Worm (Caenorhabditis elegans): ENCODE data around the gene mltn-10.

mltn-10 gene

DNA sequence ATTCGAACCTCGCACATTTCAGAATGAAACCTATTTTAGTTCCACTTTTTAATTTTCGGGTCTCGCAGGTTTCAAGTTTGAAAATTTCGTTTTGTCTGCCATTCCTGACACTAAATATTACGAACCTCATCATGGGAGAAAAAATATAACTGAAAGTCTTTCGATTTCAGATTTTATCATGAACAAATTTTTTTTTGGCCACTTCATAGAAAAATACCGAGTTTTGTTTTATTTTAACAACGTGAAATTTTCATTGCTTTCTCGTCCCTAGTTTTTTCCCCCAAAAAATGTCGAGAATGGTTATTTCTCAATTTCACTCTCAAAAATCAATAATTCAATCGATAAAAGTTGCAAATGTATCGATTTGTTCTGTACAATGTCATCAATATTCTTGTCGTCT lies 44.1 kb upstream of the mltn-10 start, which contains the start of gene C01G12.9:
TSS of gene C01G12.9 (plus strand) at position 301 of the 400 bp plus-strand sequence.
- TF ChIP-seq lsy-2 (tag; optimal IDR thresholded peaks at IDR 0.05): no peak
- TF ChIP-seq drap-1 (GFP tag; optimal IDR thresholded peaks at IDR 0.05): no peak
- no peak for TF ChIP-seq sem-2 (GFP tag; optimal IDR thresholded peaks at IDR 0.05)
- TF ChIP-seq unc-39 (tag; optimal IDR thresholded peaks at IDR 0.05): no peak
- TF ChIP-seq cnd-1 (tag; optimal IDR thresholded peaks at IDR 0.05): no peak
- no peak for TF ChIP-seq hlh-1 (tag; optimal IDR thresholded peaks at IDR 0.05)
- TF ChIP-seq nhr-76 (tag; optimal IDR thresholded peaks at IDR 0.05): no peak
- no peak for TF ChIP-seq lin-32 (GFP tag; optimal IDR thresholded peaks at IDR 0.05)
- no peak for TF ChIP-seq unc-62 (GFP tag; optimal IDR thresholded peaks at IDR 0.05)
- TF ChIP-seq ham-2 (GFP tag; optimal IDR thresholded peaks at IDR 0.05): no peak
- no peak for TF ChIP-seq M03D4.4 (tag; optimal IDR thresholded peaks at IDR 0.05)
- no peak for TF ChIP-seq nhr-12 (tag; optimal IDR thresholded peaks at IDR 0.05)
- no peak for TF ChIP-seq mab-5 (tag; optimal IDR thresholded peaks at IDR 0.05)
- no peak for TF ChIP-seq flh-1 (GFP tag; optimal IDR thresholded peaks at IDR 0.05)
- no peak for TF ChIP-seq elt-1 (tag; optimal IDR thresholded peaks at IDR 0.05; ENCODE audit: borderline replicate concordance, insufficient read depth)
- TF ChIP-seq mep-1 (tag; optimal IDR thresholded peaks at IDR 0.05): no peak

DNA sequence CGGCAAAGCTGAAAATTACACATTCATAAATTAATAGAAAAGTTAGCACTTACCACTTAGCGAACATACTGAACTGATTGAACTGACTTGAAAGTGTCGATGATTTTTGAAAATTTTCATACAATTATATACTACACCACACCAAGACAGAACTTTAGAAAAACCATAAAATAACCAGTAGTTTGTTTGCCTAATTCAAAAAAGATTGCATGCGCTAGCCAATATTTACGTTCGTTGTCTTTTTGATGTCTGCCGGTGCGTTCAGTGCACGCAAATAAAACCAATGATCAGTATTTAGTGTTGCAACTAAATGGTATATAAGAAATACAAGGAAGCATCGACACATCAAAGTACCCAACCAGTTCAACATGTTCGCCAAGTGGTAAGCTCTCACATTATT lies 42.3 kb upstream of the mltn-10 start, which contains the start of the genes nspb-8 and nspb-9:
TSS of gene nspb-8 (minus strand) at position 101 of the 400 bp plus-strand sequence.
TSS of gene nspb-9 (plus strand) at position 311 of the 400 bp plus-strand sequence.
- no peak for TF ChIP-seq tbx-8 (GFP tag; optimal IDR thresholded peaks at IDR 0.05)
- no peak for TF ChIP-seq cnd-1 (tag; optimal IDR thresholded peaks at IDR 0.05)
- TF ChIP-seq elt-3 (tag; optimal IDR thresholded peaks at IDR 0.05): no peak
- no peak for TF ChIP-seq zip-8 (tag; optimal IDR thresholded peaks at IDR 0.05)
- TF ChIP-seq pha-4 (tag; optimal IDR thresholded peaks at IDR 0.05): no peak
- no peak for TF ChIP-seq elt-1 (tag; optimal IDR thresholded peaks at IDR 0.05; ENCODE audit: borderline replicate concordance, insufficient read depth)
- TF ChIP-seq sem-2 (GFP tag; optimal IDR thresholded peaks at IDR 0.05): no peak
- no peak for TF ChIP-seq unc-120 (tag; optimal IDR thresholded peaks at IDR 0.05; ENCODE audit: poor library complexity, severe bottlenecking)
- TF ChIP-seq nhr-12 (tag; optimal IDR thresholded peaks at IDR 0.05): no peak
- no peak for TF ChIP-seq ceh-83 (GFP tag; optimal IDR thresholded peaks at IDR 0.05)
- no peak for TF ChIP-seq ceh-43 (GFP tag; optimal IDR thresholded peaks at IDR 0.05)
- TF ChIP-seq hlh-1 (tag; optimal IDR thresholded peaks at IDR 0.05): no peak
- TF ChIP-seq mep-1 (tag; optimal IDR thresholded peaks at IDR 0.05): no peak
- TF ChIP-seq sptf-1 (tag; optimal IDR thresholded peaks at IDR 0.05): no peak
- no peak for TF ChIP-seq mls-2 (tag; optimal IDR thresholded peaks at IDR 0.05)

DNA sequence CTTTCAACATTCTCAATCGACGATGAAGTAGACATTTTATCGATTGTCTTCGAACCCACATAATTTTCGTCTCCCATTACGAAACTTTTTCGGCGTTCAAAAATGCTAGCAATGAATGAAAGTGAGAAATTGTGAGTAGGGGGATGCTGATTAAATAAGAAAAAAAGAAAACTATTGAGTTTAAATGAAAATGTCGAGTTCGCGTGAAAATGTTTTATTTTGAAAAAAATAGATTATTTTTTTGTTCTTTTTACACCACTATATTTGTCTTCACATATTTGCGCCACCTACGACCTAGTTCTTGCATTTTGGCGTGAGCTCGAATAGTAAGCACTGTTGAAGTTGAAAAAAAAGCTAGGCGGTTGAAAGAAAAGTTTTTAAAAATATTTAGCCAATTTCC lies 40.7 kb upstream of the mltn-10 start, which contains the start of gene C01G12.3:
TSS of gene C01G12.3 (minus strand) at position 101 of the 400 bp plus-strand sequence.
- TF ChIP-seq unc-120 (tag; optimal IDR thresholded peaks at IDR 0.05; ENCODE audit: poor library complexity, severe bottlenecking) (no peak), cnd-1 (tag; optimal IDR thresholded peaks at IDR 0.05) (no peak), ceh-83 (GFP tag; optimal IDR thresholded peaks at IDR 0.05) (no peak), lsy-2 (tag; optimal IDR thresholded peaks at IDR 0.05) (no peak), drap-1 (GFP tag; optimal IDR thresholded peaks at IDR 0.05) (no peak), ztf-11 (tag; optimal IDR thresholded peaks at IDR 0.05) (no peak), mab-5 (tag; optimal IDR thresholded peaks at IDR 0.05) (no peak), nhr-76 (tag; optimal IDR thresholded peaks at IDR 0.05) (no peak), sem-2 (GFP tag; optimal IDR thresholded peaks at IDR 0.05) (no peak), unc-62 (GFP tag; optimal IDR thresholded peaks at IDR 0.05) (no peak), lin-32 (GFP tag; optimal IDR thresholded peaks at IDR 0.05) (no peak), mep-1 (tag; optimal IDR thresholded peaks at IDR 0.05) (no peak), nhr-12 (tag; optimal IDR thresholded peaks at IDR 0.05) (no peak), unc-39 (tag; optimal IDR thresholded peaks at IDR 0.05) (no peak), zip-8 (tag; optimal IDR thresholded peaks at IDR 0.05) (no peak), sptf-1 (tag; optimal IDR thresholded peaks at IDR 0.05) (no peak), ceh-39 (tag; optimal IDR thresholded peaks at IDR 0.05) (no peak), blmp-1 (tag; optimal IDR thresholded peaks at IDR 0.05) (no peak), elt-3 (tag; optimal IDR thresholded peaks at IDR 0.05) (no peak)

DNA sequence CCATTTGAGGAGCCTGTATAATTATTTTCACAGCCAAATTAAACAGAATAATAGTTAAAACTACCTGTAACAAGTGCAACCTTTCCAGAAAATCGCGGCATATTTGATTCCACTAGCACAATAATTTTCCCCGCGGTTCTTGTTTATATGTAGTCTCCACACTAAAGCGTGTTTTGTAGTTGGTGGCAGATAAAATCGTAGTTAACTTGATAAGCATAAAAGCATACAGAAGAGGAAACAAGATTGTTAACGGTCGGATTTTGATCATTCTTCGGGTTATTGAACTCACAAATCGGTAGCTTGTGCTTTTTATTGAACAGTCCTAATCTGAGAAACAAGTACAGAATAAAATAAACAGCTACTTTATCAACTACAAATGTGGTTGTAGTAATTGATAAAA lies 35.5 kb upstream of the mltn-10 start, which contains the start of gene C01G12.5:
TSS of gene C01G12.5 (minus strand) at position 101 of the 400 bp plus-strand sequence.
- TF ChIP-seq hlh-1 (tag; optimal IDR thresholded peaks at IDR 0.05) (no peak), unc-120 (tag; optimal IDR thresholded peaks at IDR 0.05; ENCODE audit: poor library complexity, severe bottlenecking) (no peak), elt-1 (tag; optimal IDR thresholded peaks at IDR 0.05; ENCODE audit: borderline replicate concordance, insufficient read depth) (no peak), blmp-1 (tag; optimal IDR thresholded peaks at IDR 0.05) (no peak), nhr-12 (tag; optimal IDR thresholded peaks at IDR 0.05) (no peak), elt-3 (tag; optimal IDR thresholded peaks at IDR 0.05) (no peak), ces-1 (GFP tag; optimal IDR thresholded peaks at IDR 0.05) (no peak)

DNA sequence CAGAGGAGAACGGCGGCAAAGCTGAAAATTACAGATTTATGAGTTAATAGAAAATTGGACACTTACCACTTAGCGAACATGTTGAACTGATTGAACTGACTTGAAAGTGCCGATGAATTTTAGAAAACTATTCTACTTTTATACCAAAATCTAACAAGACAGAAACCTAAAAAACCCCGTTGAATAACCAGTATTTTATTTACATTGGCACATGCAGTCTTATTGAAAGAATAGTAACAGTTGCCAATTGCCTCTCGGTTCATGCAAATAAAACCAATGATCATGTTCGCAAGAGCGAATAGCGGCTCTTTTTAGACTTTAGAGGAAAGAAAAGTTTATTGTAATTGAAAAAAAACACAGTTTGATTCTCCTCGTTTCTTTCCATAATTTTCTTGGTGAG lies 34.7 kb upstream of the mltn-10 start, which contains the start of gene nspb-10:
TSS of gene nspb-10 (minus strand) at position 101 of the 400 bp plus-strand sequence.
- TF ChIP-seq mep-1 (tag; optimal IDR thresholded peaks at IDR 0.05): no peak
- no peak for TF ChIP-seq sem-2 (GFP tag; optimal IDR thresholded peaks at IDR 0.05)
- TF ChIP-seq lsy-2 (tag; optimal IDR thresholded peaks at IDR 0.05): no peak
- TF ChIP-seq unc-39 (tag; optimal IDR thresholded peaks at IDR 0.05): no peak
- TF ChIP-seq nhr-28 (tag; optimal IDR thresholded peaks at IDR 0.05): no peak
- TF ChIP-seq lin-13 (tag; optimal IDR thresholded peaks at IDR 0.05): no peak
- no peak for TF ChIP-seq pha-4 (tag; optimal IDR thresholded peaks at IDR 0.05)

All from whole organism, mixed stage, embryonic.